Worm (Caenorhabditis elegans) whole organism, dauer: ENCODE measurements around the gene nbs-1.

Experiments
- unc-62 ChIP-seq: sonication (generic microtip); optimal IDR thresholded peaks from 2 replicates; lab custom pipeline; 2017; ENCODE audit warnings: missing biosample characterization, missing genetic modification reagents, missing genetic modification characterization

Gene nbs-1

ce11 chrII:11105981-11106711 lies 9.9 kb upstream of the nbs-1 start, which contains the start of gene nasp-1:
Gene nasp-1, plus strand, starts transcription at chrII:11106612.
- no peak for TF ChIP-seq unc-62 (GFP tag; lab: Kevin White, UChicago)

ce11 chrII:11104162-11104561 lies 7.9 kb upstream of the nbs-1 start, which contains the start of gene C09H10.9:
Gene C09H10.9, plus strand, starts transcription at chrII:11104462.
- TF ChIP-seq unc-62 (GFP tag; lab: Kevin White, UChicago), result no peak

- no peak for TF ChIP-seq unc-62 (GFP tag; lab: Kevin White, UChicago)
These were observed 7.4 kb upstream of the nbs-1 start, which contains the start of gene C09H10.5 for ce11 chrII:11103657-11104056. Gene C09H10.5, minus strand, starts transcription at chrII:11103757.

- TF ChIP-seq unc-62 (GFP tag; lab: Kevin White, UChicago), result no peak
These were observed 6.8 kb upstream of the nbs-1 start for ce11 chrII:11103052-11103451.

ce11 chrII:11101171-11101570 lies 4.9 kb upstream of the nbs-1 start:
- no peak for TF ChIP-seq unc-62 (GFP tag; lab: Kevin White, UChicago)

DNA sequence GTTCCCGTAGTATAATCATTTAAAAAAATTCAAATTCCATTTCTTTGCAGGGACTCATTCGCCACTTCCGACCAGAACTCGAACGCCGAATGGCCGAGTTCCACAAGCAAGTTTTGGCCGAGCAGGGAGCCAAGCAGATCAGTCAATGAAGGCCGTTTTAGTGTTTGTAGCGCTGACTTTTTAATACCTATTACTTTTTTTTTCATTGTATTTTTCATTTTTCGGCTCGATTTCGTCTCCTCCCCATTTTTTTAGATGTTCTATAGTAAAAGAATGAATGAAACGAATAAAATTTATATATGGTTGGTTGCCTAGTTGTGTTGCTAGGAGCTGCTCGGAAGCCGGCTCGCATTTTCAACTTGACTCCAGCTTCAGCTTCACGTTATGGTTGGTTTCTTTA lies 3.6 kb upstream of the nbs-1 start, which contains the start of gene C09H10.4:
C09H10.4 (plus strand) TSS at position 301 of the 400 bp plus-strand sequence.
- no peak for TF ChIP-seq unc-62 (GFP tag; lab: Kevin White, UChicago)

DNA sequence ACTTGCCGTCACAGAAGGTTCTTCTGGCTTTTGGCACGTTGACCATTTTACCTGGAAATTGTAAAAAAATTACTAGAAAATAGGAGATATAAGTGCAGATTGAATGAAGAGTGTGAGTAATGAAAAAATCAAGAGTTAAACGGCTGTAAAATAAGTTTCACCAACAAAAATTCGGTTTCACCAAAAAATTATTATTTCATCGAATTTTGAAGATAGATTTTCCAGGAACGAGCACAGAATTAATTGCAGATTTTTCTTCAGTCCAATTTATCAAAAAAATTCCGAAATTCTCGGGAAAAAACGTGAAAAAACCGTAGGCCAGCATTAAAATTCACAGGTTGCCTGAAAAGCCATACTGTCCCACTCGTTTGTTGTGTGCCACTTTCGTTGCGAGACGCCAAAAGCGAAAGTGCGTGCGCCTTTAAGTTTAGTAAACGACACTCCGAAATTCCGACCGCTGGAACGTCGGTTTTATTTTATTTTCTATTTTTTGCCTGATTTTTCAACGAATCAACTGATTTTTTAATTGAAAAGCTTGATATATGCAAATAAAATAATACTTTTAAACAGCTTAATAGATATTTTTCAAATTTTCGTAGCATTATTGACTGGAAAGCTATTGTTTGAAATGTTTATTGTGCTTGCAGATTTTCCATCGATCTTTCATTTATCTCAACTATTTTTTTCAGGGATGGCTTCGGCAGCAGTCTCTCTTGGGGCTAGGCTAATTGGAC lies 1.0 kb upstream of the nbs-1 start, which contains the start of the genes rpl-36.A and nuo-1:
rpl-36.A (minus strand) TSS at position 51 of the 734 bp plus-strand sequence.
nuo-1 (plus strand) TSS at position 684 of the 734 bp plus-strand sequence.
- TF ChIP-seq unc-62 (GFP tag; lab: Kevin White, UChicago), result no peak

ce11 chrII:11094431-11094830 lies 1.8 kb downstream of the nbs-1 start:
- no peak for TF ChIP-seq unc-62 (GFP tag; lab: Kevin White, UChicago)

ce11 chrII:11092413-11092812 lies 3.9 kb downstream of the nbs-1 start, which contains the start of gene rpl-42:
Gene rpl-42, plus strand, starts transcription at chrII:11092713.
- TF ChIP-seq unc-62 (GFP tag; lab: Kevin White, UChicago), result no peak

- no peak for TF ChIP-seq unc-62 (GFP tag; lab: Kevin White, UChicago)
These were observed 4.7 kb downstream of the nbs-1 start for ce11 chrII:11091577-11091976.

DNA sequence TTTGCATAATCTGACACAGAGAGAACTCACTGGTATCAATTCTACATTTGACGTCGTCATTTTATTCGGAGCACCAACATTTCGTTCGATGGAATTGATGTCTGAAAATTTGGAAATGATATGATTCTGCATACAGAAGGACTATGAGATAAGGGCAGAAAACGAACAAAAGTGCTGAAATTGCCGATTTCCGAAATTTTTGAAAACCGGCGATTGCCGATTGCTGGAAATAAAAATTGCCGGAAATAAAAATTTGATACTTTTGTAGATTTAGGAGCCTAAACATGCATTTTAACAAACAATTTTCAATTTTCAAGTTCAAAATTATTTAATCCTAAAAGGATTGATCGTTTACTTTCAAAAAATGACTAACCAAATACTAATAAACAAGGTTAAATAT lies 6.9 kb downstream of the nbs-1 start, which contains the start of gene unc-53:
unc-53 (minus strand) TSS at position 101 of the 400 bp plus-strand sequence.
- no peak for TF ChIP-seq unc-62 (GFP tag; lab: Kevin White, UChicago)

ce11 chrII:11088137-11088536 lies 8.1 kb downstream of the nbs-1 start:
- no peak for TF ChIP-seq unc-62 (GFP tag; lab: Kevin White, UChicago)

ce11 chrII:11086770-11087169 lies 9.5 kb downstream of the nbs-1 start:
- no peak for TF ChIP-seq unc-62 (GFP tag; lab: Kevin White, UChicago)

DNA sequence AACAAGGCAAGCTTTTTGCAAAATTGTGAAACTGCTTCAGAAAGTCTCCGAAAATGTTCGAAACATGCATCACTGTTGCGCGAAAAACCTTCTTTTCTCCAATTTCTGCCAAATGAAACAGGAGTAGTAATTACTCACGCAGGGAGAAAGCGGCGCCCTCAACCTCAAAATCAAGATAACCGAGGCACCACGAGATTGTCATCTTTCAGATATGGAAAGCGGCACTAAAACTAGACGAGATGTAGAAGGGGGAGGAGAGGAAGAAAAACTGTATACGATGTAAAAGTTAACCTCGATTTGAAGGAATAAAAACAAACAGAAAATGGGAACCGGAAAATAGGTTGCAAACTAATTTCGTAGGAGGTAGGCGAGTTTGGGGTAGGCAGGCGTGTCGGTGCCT lies 19.7 kb downstream of the nbs-1 start:
- TF ChIP-seq unc-62 (GFP tag; lab: Kevin White, UChicago), result no peak

DNA sequence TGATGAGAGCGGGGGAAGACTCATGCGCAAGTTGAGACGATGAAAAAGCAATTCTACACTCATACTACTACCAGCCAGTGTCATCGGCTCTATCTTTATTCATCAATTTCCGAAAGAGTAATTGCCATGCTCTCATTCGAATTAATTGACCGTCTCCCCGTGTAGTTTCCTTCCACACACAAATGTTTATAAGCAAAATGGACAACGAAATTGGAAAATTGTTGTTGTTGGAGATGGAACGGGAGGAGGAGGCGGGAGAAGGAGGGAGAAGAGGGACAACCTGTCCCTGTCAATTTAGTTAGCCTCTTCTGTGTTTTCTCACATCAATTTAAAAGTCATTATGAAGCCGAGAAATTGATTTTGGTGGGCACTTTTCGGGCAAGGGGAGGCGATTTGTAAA lies 23.7 kb downstream of the nbs-1 start:
- TF ChIP-seq unc-62 (GFP tag; lab: Kevin White, UChicago), result no peak

DNA sequence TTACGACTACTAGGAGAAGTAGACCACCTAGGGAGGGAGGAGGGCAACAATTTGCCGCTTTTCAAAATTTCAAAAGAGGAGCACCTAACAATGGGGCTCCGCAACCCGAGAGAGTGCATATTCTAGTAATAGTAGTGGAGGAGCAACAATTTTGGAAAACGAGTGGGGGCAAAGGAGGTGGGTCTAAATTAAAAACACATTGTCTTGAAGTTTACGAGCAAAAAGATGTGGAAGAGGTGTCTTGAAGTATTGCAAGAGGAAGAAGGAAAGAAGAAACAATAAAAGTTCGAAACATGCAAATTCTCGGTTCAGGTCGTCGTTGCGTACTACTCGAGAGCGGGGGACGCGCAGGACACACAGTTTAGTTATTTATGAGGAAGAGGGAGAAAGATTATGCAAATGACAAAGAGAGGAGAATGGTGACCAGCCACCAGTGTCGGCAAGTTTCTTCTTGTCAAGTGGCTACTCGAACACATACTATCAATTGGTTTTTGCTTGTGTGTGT lies 32.0 kb downstream of the nbs-1 start:
- TF ChIP-seq unc-62 (GFP tag; lab: Kevin White, UChicago), result no peak
